Worm (Caenorhabditis elegans) whole organism, young adult: ENCODE results near the gene R04D3.3.

Source experiments
- F23B12.7 ChIP-seq: sonication (generic microtip); optimal IDR thresholded peaks from 2 replicates; lab custom pipeline; 2017; ENCODE audit warnings: missing genetic modification characterization, mild to moderate bottlenecking, missing compliant biosample characterization, antibody characterized with exemption, moderate library complexity; ENCODE audit not compliant: insufficient read depth
- T26A5.8 ChIP-seq: sonication (generic microtip); optimal IDR thresholded peaks from 2 replicates; lab custom pipeline; 2016; ENCODE audit warnings: missing genetic modification characterization, missing compliant biosample characterization
- dpl-1 ChIP-seq: fragments of 150-350 bp; optimal IDR thresholded peaks from 2 replicates; lab custom pipeline; 2014; ENCODE audit warnings: missing biosample characterization, missing genetic modification reagents, missing genetic modification characterization
- pbrm-1 ChIP-seq: fragments of 200-800 bp; sonication (Bioruptor generic); IDR thresholded peaks from 2 replicates; pipeline ENCODE4 v1.3.6; 2022; ENCODE audit warnings: missing genetic modification reagents, missing genetic modification characterization, missing compliant biosample characterization
- pha-4 ChIP-seq: fragments of 150-350 bp; sonication (generic microtip); optimal IDR thresholded peaks from 2 replicates; lab custom pipeline; 2014; ENCODE audit warnings: missing biosample characterization, missing genetic modification reagents, missing genetic modification characterization
- rec-8 ChIP-seq, 2 experiments: sonication (generic microtip); optimal IDR thresholded peaks; 2 replicates each; lab custom pipeline; 2016; ENCODE audit warnings: mild to moderate bottlenecking in 2 of 2, missing genetic modification characterization in 2 of 2, missing genetic modification reagents in 2 of 2, missing genotype in 2 of 2, missing biosample characterization in 1 of 2, missing compliant biosample characterization in 1 of 2, moderate library complexity in 1 of 2
- tbx-9 ChIP-seq: sonication (generic microtip); optimal IDR thresholded peaks from 2 replicates; lab custom pipeline; 2016; ENCODE audit warnings: borderline replicate concordance, missing genetic modification characterization, inconsistent platforms, missing compliant biosample characterization
- unc-62 ChIP-seq: fragments of 150-350 bp; optimal IDR thresholded peaks from 2 replicates; lab custom pipeline; 2014; ENCODE audit warnings: missing biosample characterization, missing genetic modification reagents, missing genetic modification characterization

DNA sequence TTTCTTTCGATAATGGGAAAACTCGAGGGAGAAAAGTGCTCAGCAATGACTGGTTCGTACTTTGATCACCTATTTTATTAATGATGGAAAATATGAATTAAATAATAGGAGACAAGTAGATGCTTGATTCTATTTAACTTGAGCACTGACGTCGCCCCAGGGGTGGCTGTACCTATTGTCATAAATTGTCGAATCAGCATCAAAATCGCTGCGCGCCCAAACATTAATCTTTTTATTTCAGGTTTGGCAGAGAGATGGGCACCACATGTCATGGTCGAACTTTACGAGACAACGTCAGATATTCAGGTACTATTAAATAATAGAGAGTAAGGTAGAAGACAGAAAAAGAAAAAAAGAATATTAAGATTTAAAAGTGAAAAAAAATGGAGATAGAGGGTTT, 33.9 kb upstream of the R04D3.3 start:
- TF ChIP-seq F23B12.7 (tag; lab: Kevin White, UChicago) (no peak), pbrm-1 (GFP tag; lab: Robert Waterston, UW) (no peak), tbx-9 (no peak), T26A5.8 (tag; lab: Kevin White, UChicago) (no peak), unc-62 (GFP tag; lab: Kevin White, UChicago) (no peak), pha-4 (tag; lab: Kevin White, UChicago) (no peak), rec-8 (tag; optimal IDR thresholded peaks at IDR 0.05; lab: Kevin White, UChicago) (no peak), dpl-1 (GFP tag; lab: Kevin White, UChicago) (no peak)
